Worm (Caenorhabditis elegans): ENCODE measurements around the gene Y43H11AL.1.

DNA sequence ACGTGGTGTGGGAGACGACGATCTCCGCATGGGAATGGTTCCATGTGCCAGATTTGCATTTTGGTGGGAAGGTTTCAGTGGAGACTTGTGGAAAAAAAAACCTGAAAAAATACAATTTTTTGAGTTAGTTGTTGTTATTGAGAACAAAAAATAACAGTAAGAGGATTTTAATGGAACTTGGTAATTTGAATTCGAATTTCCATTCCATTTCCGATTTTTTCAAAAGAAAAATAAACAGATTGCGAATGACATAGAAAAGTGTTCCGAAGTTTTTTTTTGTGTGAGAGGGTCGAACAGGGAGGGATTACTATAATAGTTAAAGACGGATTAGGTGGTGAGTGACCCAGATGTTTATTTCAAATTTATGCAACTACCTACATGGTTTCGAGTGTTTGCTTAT lies 53.5 kb downstream of the Y43H11AL.1 start, which contains the start of gene T01D1.4:
- TF ChIP-seq sea-1 (GFP tag; conservative IDR thresholded peaks at IDR 0.05) (no peak), B0310.2 (tag; optimal IDR thresholded peaks at IDR 0.05) (no peak), ets-7 (tag; optimal IDR thresholded peaks at IDR 0.05) (no peak), ama-1 (optimal IDR thresholded peaks at IDR 0.05) (no peak), aly-1 (tag; optimal IDR thresholded peaks at IDR 0.05) (no peak), flt-1 (GFP tag; IDR thresholded peaks at IDR 0.05) (no peak), F13C5.2 (tag; optimal IDR thresholded peaks at IDR 0.05) (no peak), tra-4 (tag; optimal IDR thresholded peaks at IDR 0.05) (no peak)
